Fruit fly (Drosophila melanogaster) whole organism, embryonic: ENCODE results near the gene CG12516.

Experiments used
- Ada2b ChIP-seq: fragments of 200-800 bp; sonication (Bioruptor generic); IDR thresholded peaks from 2 replicates; pipeline ENCODE4 v1.3.6; 2022; ENCODE audit warnings: missing biosample characterization, missing genetic modification characterization
- Asciz ChIP-seq: fragments of 200-800 bp; sonication (Bioruptor generic); optimal IDR thresholded peaks from 2 replicates; lab custom pipeline; 2017; ENCODE audit warnings: missing biosample characterization, mild to moderate bottlenecking, missing genetic modification characterization, missing genetic modification reagents
- CG10366 ChIP-seq: fragments of 200-800 bp; sonication (Bioruptor generic); IDR thresholded peaks from 2 replicates; pipeline ENCODE4 v1.3.6; 2022; ENCODE audit warnings: missing biosample characterization, missing genetic modification characterization
- CG11398 ChIP-seq: fragments of 200-800 bp; sonication (Bioruptor generic); optimal IDR thresholded peaks from 2 replicates; lab custom pipeline; 2016; ENCODE audit warnings: missing biosample characterization, missing genetic modification characterization
- CG12769 ChIP-seq: fragments of 200-800 bp; sonication (Bioruptor generic); optimal IDR thresholded peaks from 2 replicates; lab custom pipeline; 2019; ENCODE audit warnings: missing biosample characterization, mild to moderate bottlenecking, missing genetic modification characterization, moderate library complexity
- CG13296 ChIP-seq: fragments of 200-800 bp; sonication (Bioruptor generic); optimal IDR thresholded peaks from 3 replicates; lab custom pipeline; 2018; ENCODE audit warnings: missing biosample characterization, mild to moderate bottlenecking, missing genetic modification characterization
- CG17385 ChIP-seq: fragments of 200-800 bp; sonication (Bioruptor generic); optimal IDR thresholded peaks from 3 replicates; lab custom pipeline; 2018; ENCODE audit warnings: missing biosample characterization, mild to moderate bottlenecking, missing genetic modification characterization
- CG18599 ChIP-seq: fragments of 200-800 bp; sonication (Bioruptor generic); optimal IDR thresholded peaks from 3 replicates; lab custom pipeline; 2017; ENCODE audit warnings: missing biosample characterization, missing genetic modification characterization, mild to moderate bottlenecking, moderate library complexity, missing genetic modification reagents
- CG2875 ChIP-seq: fragments of 200-800 bp; sonication (Bioruptor generic); optimal IDR thresholded peaks from 2 replicates; lab custom pipeline; 2017; ENCODE audit warnings: missing biosample characterization, mild to moderate bottlenecking, missing genetic modification characterization, missing genetic modification reagents
- CG34224 ChIP-seq: fragments of 200-800 bp; sonication (Bioruptor generic); IDR thresholded peaks from 3 replicates; pipeline ENCODE4 v1.3.6; 2022; ENCODE audit warnings: missing biosample characterization, missing genetic modification characterization; ENCODE audit not compliant: partially characterized antibody
- CG4360 ChIP-seq: fragments of 200-800 bp; sonication (Bioruptor generic); IDR thresholded peaks from 2 replicates; pipeline ENCODE4 v1.3.6; 2022; ENCODE audit warnings: missing biosample characterization, missing genetic modification characterization
- CG5953 ChIP-seq: fragments of 200-800 bp; sonication (Bioruptor generic); IDR thresholded peaks from 2 replicates; pipeline ENCODE4 v1.3.6; 2022; ENCODE audit warnings: missing biosample characterization, missing genetic modification characterization
- CG6765 ChIP-seq: fragments of 200-800 bp; sonication (Bioruptor generic); optimal IDR thresholded peaks from 3 replicates; lab custom pipeline; 2017; ENCODE audit warnings: missing biosample characterization, mild to moderate bottlenecking, missing genetic modification characterization
- CG7271 ChIP-seq: fragments of 200-800 bp; sonication (Bioruptor generic); optimal IDR thresholded peaks from 2 replicates; lab custom pipeline; 2018; ENCODE audit warnings: missing biosample characterization, mild to moderate bottlenecking, missing genetic modification characterization, moderate library complexity
- CG9727 ChIP-seq: fragments of 200-800 bp; sonication (Bioruptor generic); optimal IDR thresholded peaks from 3 replicates; lab custom pipeline; 2017; ENCODE audit warnings: missing biosample characterization, mild to moderate bottlenecking, missing genetic modification characterization
- Chrac-16 ChIP-seq: fragments of 200-800 bp; sonication (Bioruptor generic); optimal IDR thresholded peaks from 3 replicates; lab custom pipeline; 2016; ENCODE audit warnings: missing biosample characterization, missing genetic modification characterization
- E2f1 ChIP-seq: fragments of 200-800 bp; sonication (Bioruptor generic); IDR thresholded peaks from 2 replicates; pipeline ENCODE4 v1.3.6; 2022; ENCODE audit warnings: missing biosample characterization, missing genetic modification characterization
- Ets65A ChIP-seq: fragments of 200-800 bp; sonication (Bioruptor generic); peaks from one replicate; lab custom pipeline; 2016; ENCODE audit warnings: missing biosample characterization, missing genetic modification characterization
- GATAe ChIP-seq: fragments of 200-800 bp; sonication (Bioruptor generic); conservative IDR thresholded peaks from 2 replicates; pipeline ENCODE4 v1.3.6; 2022; ENCODE audit warnings: missing biosample characterization, missing genetic modification characterization
- HLH3B ChIP-seq: fragments of 200-800 bp; sonication (Bioruptor generic); IDR thresholded peaks from 2 replicates; pipeline ENCODE4 v1.3.6; 2022; ENCODE audit warnings: missing biosample characterization, missing genetic modification characterization
- HLH54F ChIP-seq: fragments of 200-800 bp; sonication (Bioruptor generic); optimal IDR thresholded peaks from 3 replicates; lab custom pipeline; 2016; ENCODE audit warnings: missing biosample characterization, missing genetic modification characterization
- Hey ChIP-seq: fragments of 200-800 bp; sonication (Bioruptor generic); optimal IDR thresholded peaks from 3 replicates; lab custom pipeline; 2018; ENCODE audit warnings: missing biosample characterization, mild to moderate bottlenecking, missing genetic modification characterization
- Hr51 ChIP-seq, 2 experiments: fragments of 200-800 bp; sonication (Bioruptor generic); optimal IDR thresholded peaks; 2 replicates in 1 of 2; 3 replicates in 1 of 2; lab custom pipeline; 2016 to 2018; ENCODE audit warnings: missing biosample characterization in 2 of 2, missing genetic modification characterization in 2 of 2, mild to moderate bottlenecking in 1 of 2, moderate library complexity in 1 of 2
- MESR4 ChIP-seq: fragments of 200-800 bp; sonication (Bioruptor generic); optimal IDR thresholded peaks from 2 replicates; lab custom pipeline; 2018; ENCODE audit warnings: missing biosample characterization, mild to moderate bottlenecking, missing genetic modification characterization, moderate library complexity
- NK7.1 ChIP-seq: fragments of 200-800 bp; sonication (Bioruptor generic); optimal IDR thresholded peaks from 3 replicates; lab custom pipeline; 2016; ENCODE audit warnings: missing biosample characterization, missing genetic modification characterization
- NfI ChIP-seq: fragments of 200-800 bp; sonication (Bioruptor generic); optimal IDR thresholded peaks from 3 replicates; lab custom pipeline; 2018; ENCODE audit warnings: missing biosample characterization, mild to moderate bottlenecking, missing genetic modification characterization, moderate library complexity
- Oli ChIP-seq: fragments of 200-800 bp; sonication (Bioruptor generic); optimal IDR thresholded peaks from 2 replicates; lab custom pipeline; 2018; ENCODE audit warnings: missing biosample characterization, mild to moderate bottlenecking, missing genetic modification characterization, moderate library complexity
- Sry-δ ChIP-seq: fragments of 200-800 bp; sonication (Bioruptor generic); optimal IDR thresholded peaks from 2 replicates; lab custom pipeline; 2016; ENCODE audit warnings: missing biosample characterization, missing genetic modification characterization
- Xrp1 ChIP-seq: fragments of 200-800 bp; sonication (Bioruptor generic); IDR thresholded peaks from 2 replicates; pipeline ENCODE4 v1.3.6; 2022; ENCODE audit warnings: missing biosample characterization, missing genetic modification characterization
- aop ChIP-seq: fragments of 200-800 bp; sonication (Bioruptor generic); IDR thresholded peaks from 2 replicates; pipeline ENCODE4 v1.3.6; 2022; ENCODE audit warnings: missing biosample characterization, missing genetic modification characterization
- ase ChIP-seq: fragments of 200-800 bp; sonication (Bioruptor generic); IDR thresholded peaks from 3 replicates; pipeline ENCODE4 v1.3.6; 2022; ENCODE audit warnings: missing biosample characterization, missing genetic modification characterization
- chif ChIP-seq, 2 experiments: fragments of 200-800 bp; sonication (Bioruptor generic); optimal IDR thresholded peaks; 3 replicates each; lab custom pipeline; 2016; ENCODE audit warnings: missing biosample characterization in 2 of 2, missing genetic modification characterization in 2 of 2
- dpn ChIP-seq, 2 experiments: fragments of 200-800 bp; sonication (Bioruptor generic); optimal IDR thresholded peaks; 3 replicates each; lab custom pipeline; 2016; ENCODE audit warnings: missing biosample characterization in 2 of 2, missing genetic modification characterization in 2 of 2
- ewg ChIP-seq: fragments of 200-800 bp; sonication (Bioruptor generic); optimal IDR thresholded peaks from 3 replicates; lab custom pipeline; 2017; ENCODE audit warnings: mild to moderate bottlenecking, missing biosample characterization, missing genetic modification reagents, missing genetic modification characterization
- gem ChIP-seq: fragments of 200-800 bp; sonication (Bioruptor generic); optimal IDR thresholded peaks from 2 replicates; lab custom pipeline; 2019; ENCODE audit warnings: missing biosample characterization, mild to moderate bottlenecking, missing genetic modification characterization, moderate library complexity
- hkb ChIP-seq, 2 experiments: fragments of 200-800 bp in 1 of 2; fragments of >200 bp in 1 of 2; sonication (Bioruptor generic) in 1 of 2; IDR thresholded peaks in 1 of 2; optimal IDR thresholded peaks in 1 of 2; 2 replicates each; pipeline versions ENCODE4 v1.3.6 to Lab custom; 2017 to 2022; ENCODE audit warnings: missing biosample characterization in 1 of 2, missing genetic modification characterization in 1 of 2
- insv ChIP-seq, 2 experiments: fragments of 200-800 bp; sonication (Bioruptor generic); optimal IDR thresholded peaks; 3 replicates each; lab custom pipeline; 2016 to 2018; ENCODE audit warnings: missing biosample characterization in 2 of 2, missing genetic modification characterization in 2 of 2
- p53 ChIP-seq: fragments of 200-800 bp; sonication (Bioruptor generic); optimal IDR thresholded peaks from 2 replicates; lab custom pipeline; 2016; ENCODE audit warnings: missing biosample characterization, missing genetic modification characterization
- pan ChIP-seq, 4 experiments: fragments of >200 bp in 3 of 4; fragments of 200-800 bp in 1 of 4; sonication (Bioruptor generic) in 1 of 4; optimal IDR thresholded peaks in 3 of 4; IDR thresholded peaks in 1 of 4; 2 replicates each; pipeline versions ENCODE4 v1.3.6 to Lab custom; 2017 to 2022; ENCODE audit warnings: missing biosample characterization in 2 of 4, missing genetic modification characterization in 2 of 4, mixed read lengths in 1 of 4
- pb ChIP-seq: fragments of 200-800 bp; sonication (Bioruptor generic); optimal IDR thresholded peaks from 3 replicates; lab custom pipeline; 2016; ENCODE audit warnings: missing biosample characterization, missing genetic modification characterization
- pfk ChIP-seq: fragments of 200-800 bp; sonication (Bioruptor generic); optimal IDR thresholded peaks from 2 replicates; lab custom pipeline; 2018; ENCODE audit warnings: missing biosample characterization, mild to moderate bottlenecking, missing genetic modification characterization, moderate library complexity
- ranshi ChIP-seq: fragments of 200-800 bp; sonication (Bioruptor generic); IDR thresholded peaks from 2 replicates; pipeline ENCODE4 v1.3.6; 2022; ENCODE audit warnings: missing biosample characterization, missing genetic modification characterization
- ro ChIP-seq: fragments of 200-800 bp; sonication (Bioruptor generic); IDR thresholded peaks from 2 replicates; pipeline ENCODE4 v1.3.6; 2022; ENCODE audit warnings: missing biosample characterization, missing genetic modification characterization
- sens ChIP-seq: fragments of 200-800 bp; sonication (Bioruptor generic); peaks from one replicate; lab custom pipeline; 2016; ENCODE audit warnings: missing biosample characterization, missing genetic modification characterization
- slou ChIP-seq: fragments of 200-800 bp; sonication (Bioruptor generic); optimal IDR thresholded peaks from 3 replicates; lab custom pipeline; 2016; ENCODE audit warnings: missing biosample characterization, missing genetic modification characterization
- sna ChIP-seq: fragments of 200-800 bp; sonication (Bioruptor generic); IDR thresholded peaks from 2 replicates; pipeline ENCODE4 v1.3.6; 2022; ENCODE audit warnings: missing biosample characterization, missing genetic modification characterization; ENCODE audit not compliant: partially characterized antibody
- tap ChIP-seq: fragments of 200-800 bp; optimal IDR thresholded peaks from 3 replicates; lab custom pipeline; 2019; ENCODE audit warnings: missing biosample characterization, mild to moderate bottlenecking, missing genetic modification characterization, moderate library complexity
- tx ChIP-seq: fragments of 200-800 bp; sonication (Bioruptor generic); optimal IDR thresholded peaks from 2 replicates; lab custom pipeline; 2016; ENCODE audit warnings: missing biosample characterization, missing genetic modification characterization
- unpg ChIP-seq: fragments of 200-800 bp; sonication (Bioruptor generic); optimal IDR thresholded peaks from 3 replicates; lab custom pipeline; 2018; ENCODE audit warnings: missing biosample characterization, mild to moderate bottlenecking, missing genetic modification characterization, moderate library complexity
- vnd ChIP-seq: fragments of 200-800 bp; sonication (Bioruptor generic); IDR thresholded peaks from 3 replicates; pipeline ENCODE4 v1.3.6; 2022; ENCODE audit warnings: missing biosample characterization, missing genetic modification characterization; ENCODE audit not compliant: partially characterized antibody
- yki ChIP-seq: fragments of >200 bp; optimal IDR thresholded peaks from 3 replicates; lab custom pipeline; 2018

Gene CG12516

DNA sequence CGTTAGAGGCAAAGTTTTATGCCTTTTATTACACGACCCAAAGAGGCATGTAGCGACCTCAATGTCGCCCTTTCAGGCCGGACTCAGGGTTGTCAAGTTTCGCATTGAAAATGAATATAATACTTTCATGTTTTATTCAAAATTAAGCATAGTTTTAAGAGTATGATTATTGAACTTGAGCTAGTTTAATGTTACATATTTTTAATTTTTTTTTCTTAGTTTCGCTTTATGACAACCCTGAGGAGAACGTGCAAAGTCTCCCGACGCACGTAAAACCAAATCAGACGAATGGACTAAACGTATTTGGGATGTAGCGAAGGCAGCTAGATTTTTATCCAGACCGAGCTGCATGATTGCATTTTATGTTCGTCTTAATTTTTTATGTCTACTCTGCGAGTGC, 1.6 kb upstream of the CG12516 start (continued):
- TF ChIP-seq tap (no peak), Ada2b (no peak), pb (no peak), NfI (GFP tag; lab: Kevin White, UChicago) (no peak), insv (GFP tag; optimal IDR thresholded peaks at IDR 0.05; lab: Kevin White, UChicago) (no peak), tx (no peak), aop (GFP tag; lab: Robert Waterston, UW) (no peak), dpn (GFP tag; optimal IDR thresholded peaks at IDR 0.05; lab: Kevin White, UChicago) (no peak), sna (GFP tag; lab: Robert Waterston, UW) (no peak), ase (GFP tag; lab: Robert Waterston, UW) (no peak), ranshi (GFP tag; lab: Robert Waterston, UW) (no peak), CG11398 (GFP tag; lab: Kevin White, UChicago) (no peak), vnd (GFP tag; lab: Robert Waterston, UW) (no peak), sens (peak; percentile 77), CG4360 (GFP tag; lab: Robert Waterston, UW) (no peak), Xrp1 (GFP tag; lab: Robert Waterston, UW) (no peak; the same call in 1 of the 2 replicates), CG18599 (GFP tag; lab: Kevin White, UChicago) (peak; percentile 44), GATAe (GFP tag; lab: Robert Waterston, UW) (no peak), p53 (no peak), slou (GFP tag; lab: Kevin White, UChicago) (no peak), NK7.1 (GFP tag; lab: Kevin White, UChicago) (no peak), CG10366 (GFP tag; lab: Robert Waterston, UW) (no peak), CG7271 (tag; lab: Kevin White, UChicago) (no peak), CG5953 (no peak), HLH54F (GFP tag; lab: Kevin White, UChicago) (no peak), CG2875 (GFP tag; lab: Kevin White, UChicago) (no peak), Hey (tag; lab: Kevin White, UChicago) (no peak), HLH3B (GFP tag; lab: Robert Waterston, UW) (no peak), Hr51 (GFP tag; optimal IDR thresholded peaks at IDR 0.05; lab: Kevin White, UChicago) (peak in 1 of 2 experiments; percentile 24), CG12769 (no peak), CG13296 (GFP tag; lab: Kevin White, UChicago) (no peak), CG34224 (GFP tag; lab: Robert Waterston, UW) (no peak), ewg (GFP tag; lab: Kevin White, UChicago) (peak; percentile 0), CG17385 (GFP tag; lab: Kevin White, UChicago) (peak; percentile 2), Chrac-16 (GFP tag; lab: Kevin White, UChicago) (no peak), MESR4 (GFP tag; lab: Kevin White, UChicago) (no peak), chif (GFP tag; optimal IDR thresholded peaks at IDR 0.05; lab: Kevin White, UChicago) (no peak), CG9727 (no peak), pan (optimal IDR thresholded peaks at IDR 0.05; lab: Kevin White, UChicago) (no peak), pan (GFP tag; optimal IDR thresholded peaks at IDR 0.05 in 1 of 2, IDR thresholded peaks at IDR 0.05 in 1 of 2) (no peak), Ets65A (GFP tag; lab: Kevin White, UChicago) (peak; percentile 86), Oli (no peak), Sry-δ (GFP tag; lab: Kevin White, UChicago) (no peak), pfk (GFP tag; lab: Kevin White, UChicago) (no peak), ro (GFP tag; lab: Robert Waterston, UW) (no peak), gem (tag; lab: Kevin White, UChicago) (peak; percentile 51), Asciz (GFP tag; lab: Kevin White, UChicago) (no peak), yki (no peak), hkb (optimal IDR thresholded peaks at IDR 0.05; lab: Kevin White, UChicago) (no peak), hkb (GFP tag; IDR thresholded peaks at IDR 0.05; lab: Robert Waterston, UW) (no peak), unpg (GFP tag; lab: Kevin White, UChicago) (peak; percentile 36), CG6765 (GFP tag; lab: Kevin White, UChicago) (no peak), E2f1 (GFP tag; lab: Robert Waterston, UW) (no peak)
